Fruit fly (Drosophila melanogaster): ENCODE results near the gene CG2694.

Gene CG2694

dm6 chrX:2713776-2714175 is at the start of gene CG2694, which contains the start of gene CG2685 (continued):
- TF ChIP-seq CG30403 (GFP tag; optimal IDR thresholded peaks at IDR 0.05) (peak; percentile 7), hb (GFP tag; IDR thresholded peaks at IDR 0.05; ENCODE audit: partially characterized antibody) (peak; percentile 60; the same call in 1 of the 3 replicates), CG11695 (GFP tag; IDR thresholded peaks at IDR 0.05) (no peak), CG42726 (GFP tag; IDR thresholded peaks at IDR 0.05; ENCODE audit: partially characterized antibody) (peak; percentile 44; the same call in 1 of the 2 replicates), Dp (GFP tag; optimal IDR thresholded peaks at IDR 0.05) (peak; percentile 70), CG12942 (GFP tag; optimal IDR thresholded peaks at IDR 0.05) (no peak), D (optimal IDR thresholded peaks at IDR 0.05) (no peak), D (GFP tag; optimal IDR thresholded peaks at IDR 0.05) (no peak), CG15514 (GFP tag; optimal IDR thresholded peaks at IDR 0.05) (peak; percentile 90), bbx (GFP tag; IDR thresholded peaks at IDR 0.05; ENCODE audit: partially characterized antibody) (peak; percentile 79), fd3F (GFP tag; optimal IDR thresholded peaks at IDR 0.05) (no peak), CG10462 (GFP tag; optimal IDR thresholded peaks at IDR 0.05) (no peak), CG4424 (GFP tag; optimal IDR thresholded peaks at IDR 0.05) (no peak), bab2 (GFP tag; optimal IDR thresholded peaks at IDR 0.05) (no peak), CG13775 (GFP tag; optimal IDR thresholded peaks at IDR 0.05) (no peak), CG10274 (GFP tag; optimal IDR thresholded peaks at IDR 0.05) (no peak), hkb (optimal IDR thresholded peaks at IDR 0.05) (no peak), hkb (GFP tag; IDR thresholded peaks at IDR 0.05) (no peak), Dll (GFP tag; IDR thresholded peaks at IDR 0.05; ENCODE audit: partially characterized antibody) (peak; percentile 67; the same call in 3 of the 4 replicates), CG18599 (GFP tag; optimal IDR thresholded peaks at IDR 0.05) (no peak), Rx (GFP tag; IDR thresholded peaks at IDR 0.05) (no peak), luna (GFP tag; optimal IDR thresholded peaks at IDR 0.05) (no peak), CoRest (tag; optimal IDR thresholded peaks at IDR 0.05) (peak; percentile 18), CG3847 (GFP tag; IDR thresholded peaks at IDR 0.05) (peak; percentile 49; the same call in 1 of the 2 replicates), CG4282 (GFP tag; optimal IDR thresholded peaks at IDR 0.05) (no peak), phol (tag; optimal IDR thresholded peaks at IDR 0.05) (peak; percentile 5), knrl (GFP tag; IDR thresholded peaks at IDR 0.05; ENCODE audit: partially characterized antibody) (peak; percentile 65), esg (GFP tag; conservative IDR thresholded peaks at IDR 0.05) (no peak), CG3726 (GFP tag; IDR thresholded peaks at IDR 0.05) (no peak), CG43689 (GFP tag; IDR thresholded peaks at IDR 0.05) (no peak), CG10267 (tag; optimal IDR thresholded peaks at IDR 0.05) (peak; percentile 74), Awh (GFP tag; IDR thresholded peaks at IDR 0.05) (no peak), pan (optimal IDR thresholded peaks at IDR 0.05) (no peak), pan (GFP tag; optimal IDR thresholded peaks at IDR 0.05 in 1 of 2, IDR thresholded peaks at IDR 0.05 in 1 of 2) (no peak), CG13287 (GFP tag; IDR thresholded peaks at IDR 0.05; ENCODE audit: partially characterized antibody) (peak; percentile 82), Hr39 (optimal IDR thresholded peaks at IDR 0.05) (no peak), ham (GFP tag; IDR thresholded peaks at IDR 0.05) (no peak), sim (GFP tag; IDR thresholded peaks at IDR 0.05) (no peak), Bgb (GFP tag; IDR thresholded peaks at IDR 0.05; ENCODE audit: partially characterized antibody) (peak; percentile 83), gfzf (GFP tag; optimal IDR thresholded peaks at IDR 0.05) (peak; percentile 65), CG10543 (GFP tag; optimal IDR thresholded peaks at IDR 0.05) (no peak), CG11398 (GFP tag; optimal IDR thresholded peaks at IDR 0.05) (no peak), CG2116 (GFP tag; optimal IDR thresholded peaks at IDR 0.05) (peak; percentile 48), CG15011 (GFP tag; optimal IDR thresholded peaks at IDR 0.05) (no peak), CG17186 (GFP tag; optimal IDR thresholded peaks at IDR 0.05) (no peak), CG11247 (GFP tag; IDR thresholded peaks at IDR 0.05) (no peak), bcd (GFP tag; optimal IDR thresholded peaks at IDR 0.05) (no peak), Nf-YC (tag; optimal IDR thresholded peaks at IDR 0.05) (no peak), CG18764 (GFP tag; optimal IDR thresholded peaks at IDR 0.05) (no peak), Drgx (GFP tag; IDR thresholded peaks at IDR 0.05) (no peak), CG2712 (tag; optimal IDR thresholded peaks at IDR 0.05) (peak; percentile 7), mld (GFP tag; IDR thresholded peaks at IDR 0.05; ENCODE audit: partially characterized antibody) (peak; percentile 57; the same call in 2 of the 3 replicates)
